Worm (Caenorhabditis elegans) whole organism, mixed stage, embryonic: ENCODE measurements around the gene F14D2.5.

Experiments used
- M03D4.4 ChIP-seq: sonication (generic microtip); optimal IDR thresholded peaks from 2 replicates; lab custom pipeline; 2017; ENCODE audit warnings: mild to moderate bottlenecking, missing genetic modification characterization, missing compliant biosample characterization
- blmp-1 ChIP-seq: fragments of 150-350 bp; optimal IDR thresholded peaks from 2 replicates; lab custom pipeline; 2014; ENCODE audit warnings: missing biosample characterization, missing genetic modification characterization
- ceh-39 ChIP-seq: fragments of 150-350 bp; optimal IDR thresholded peaks from 2 replicates; lab custom pipeline; 2014; ENCODE audit warnings: missing biosample characterization, missing genetic modification characterization
- ceh-43 ChIP-seq: fragments of 200-800 bp; sonication (Bioruptor generic); optimal IDR thresholded peaks from 2 replicates; lab custom pipeline; 2018; ENCODE audit warnings: mild to moderate bottlenecking, missing genetic modification characterization, moderate library complexity, missing compliant biosample characterization
- ces-1 ChIP-seq: fragments of 150-350 bp; optimal IDR thresholded peaks from 2 replicates; lab custom pipeline; 2014; ENCODE audit warnings: missing biosample characterization, missing genetic modification reagents, missing genetic modification characterization
- cnd-1 ChIP-seq: fragments of 200-800 bp; sonication (Bioruptor generic); optimal IDR thresholded peaks from 2 replicates; lab custom pipeline; 2018; ENCODE audit warnings: mild to moderate bottlenecking, missing genetic modification characterization, missing compliant biosample characterization
- drap-1 ChIP-seq: fragments of 200-800 bp; sonication (Bioruptor generic); optimal IDR thresholded peaks from 3 replicates; lab custom pipeline; 2018; ENCODE audit warnings: mild to moderate bottlenecking, missing genetic modification characterization, missing compliant biosample characterization
- elt-1 ChIP-seq: sonication (generic microtip); optimal IDR thresholded peaks from 2 replicates; lab custom pipeline; 2017; ENCODE audit warnings: missing genetic modification characterization, mild to moderate bottlenecking, missing compliant biosample characterization, antibody characterized with exemption, moderate library complexity, borderline replicate concordance; ENCODE audit not compliant: insufficient read depth
- elt-3 ChIP-seq: fragments of 150-350 bp; optimal IDR thresholded peaks from 2 replicates; lab custom pipeline; 2014; ENCODE audit warnings: missing biosample characterization, missing genetic modification characterization
- flh-1 ChIP-seq: fragments of 200-800 bp; sonication (Bioruptor generic); optimal IDR thresholded peaks from 2 replicates; lab custom pipeline; 2018; ENCODE audit warnings: mild to moderate bottlenecking, missing genetic modification characterization, moderate library complexity, missing compliant biosample characterization
- ham-2 ChIP-seq: fragments of 200-800 bp; sonication (Bioruptor generic); optimal IDR thresholded peaks from 2 replicates; lab custom pipeline; 2018; ENCODE audit warnings: mild to moderate bottlenecking, missing genetic modification characterization, missing compliant biosample characterization
- lin-32 ChIP-seq: fragments of 200-800 bp; sonication (Bioruptor generic); optimal IDR thresholded peaks from 2 replicates; lab custom pipeline; 2018; ENCODE audit warnings: mild to moderate bottlenecking, missing genetic modification characterization, missing compliant biosample characterization
- lsy-2 ChIP-seq: fragments of 150-350 bp; optimal IDR thresholded peaks from 2 replicates; lab custom pipeline; 2014; ENCODE audit warnings: missing biosample characterization, missing genetic modification characterization
- mab-5 ChIP-seq: fragments of 150-350 bp; optimal IDR thresholded peaks from 2 replicates; lab custom pipeline; 2014; ENCODE audit warnings: missing biosample characterization, missing genetic modification characterization
- mep-1 ChIP-seq: fragments of 150-350 bp; optimal IDR thresholded peaks from 2 replicates; lab custom pipeline; 2017; ENCODE audit warnings: missing biosample characterization, missing genetic modification reagents, missing genetic modification characterization, inconsistent platforms
- nhr-12 ChIP-seq: fragments of 150-350 bp; optimal IDR thresholded peaks from 2 replicates; lab custom pipeline; 2014; ENCODE audit warnings: missing biosample characterization, missing genetic modification characterization
- nhr-2 ChIP-seq: fragments of 150-350 bp; optimal IDR thresholded peaks from 2 replicates; lab custom pipeline; 2014; ENCODE audit warnings: missing biosample characterization, missing genetic modification characterization
- nhr-237 ChIP-seq: fragments of 150-350 bp; optimal IDR thresholded peaks from 2 replicates; lab custom pipeline; 2014; ENCODE audit warnings: missing biosample characterization, missing genetic modification characterization
- nhr-28 ChIP-seq: fragments of 150-350 bp; optimal IDR thresholded peaks from 2 replicates; lab custom pipeline; 2014; ENCODE audit warnings: missing biosample characterization, missing genetic modification characterization
- nhr-76 ChIP-seq: sonication (generic microtip); optimal IDR thresholded peaks from 2 replicates; lab custom pipeline; 2017; ENCODE audit warnings: missing biosample characterization, missing genetic modification characterization
- pha-4 ChIP-seq: fragments of 150-350 bp; optimal IDR thresholded peaks from 2 replicates; lab custom pipeline; 2018; ENCODE audit warnings: missing biosample characterization, missing genetic modification reagents, missing genetic modification characterization
- sem-2 ChIP-seq: fragments of 200-800 bp; sonication (Bioruptor generic); optimal IDR thresholded peaks from 2 replicates; lab custom pipeline; 2018; ENCODE audit warnings: mild to moderate bottlenecking, missing genetic modification characterization, missing compliant biosample characterization
- snpc-4 ChIP-seq: fragments of 150-350 bp; optimal IDR thresholded peaks from 2 replicates; lab custom pipeline; 2014; ENCODE audit warnings: missing biosample characterization, missing genetic modification characterization
- sptf-1 ChIP-seq: sonication (generic microtip); optimal IDR thresholded peaks from 2 replicates; lab custom pipeline; 2017; ENCODE audit warnings: mild to moderate bottlenecking, missing genetic modification characterization, moderate library complexity, missing compliant biosample characterization
- tbx-8 ChIP-seq: fragments of 200-800 bp; sonication (Bioruptor generic); optimal IDR thresholded peaks from 2 replicates; lab custom pipeline; 2018; ENCODE audit warnings: mild to moderate bottlenecking, missing genetic modification characterization, moderate library complexity, missing compliant biosample characterization
- unc-39 ChIP-seq: fragments of 150-350 bp; optimal IDR thresholded peaks from 2 replicates; lab custom pipeline; 2014; ENCODE audit warnings: missing biosample characterization, missing genetic modification characterization
- unc-62 ChIP-seq: fragments of 150-350 bp; optimal IDR thresholded peaks from 2 replicates; lab custom pipeline; 2014; ENCODE audit warnings: missing biosample characterization, missing genetic modification reagents, missing genetic modification characterization
- zip-8 ChIP-seq: fragments of 150-350 bp; optimal IDR thresholded peaks from 2 replicates; lab custom pipeline; 2014; ENCODE audit warnings: missing biosample characterization, missing genetic modification characterization

The F14D2.5 gene

DNA sequence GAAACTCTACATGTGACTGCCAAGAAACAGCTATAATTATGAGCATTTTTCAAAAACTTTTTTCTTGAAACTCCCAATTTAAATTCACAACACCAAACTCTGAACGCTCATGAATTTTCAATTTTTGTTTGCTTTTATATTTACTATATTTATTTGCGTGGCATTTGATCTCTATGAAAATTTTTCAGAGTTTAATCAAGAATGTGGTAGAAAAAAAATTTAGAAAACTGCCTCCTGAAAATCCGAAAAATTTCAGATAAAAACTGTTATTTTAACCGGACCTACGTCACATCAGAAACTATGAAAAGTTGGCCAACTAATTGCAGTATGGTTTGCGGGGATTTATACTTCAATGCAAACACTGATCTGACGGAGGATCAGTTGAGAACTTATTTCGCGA lies 8.3 kb upstream of the F14D2.5 start, which contains the start of gene irld-27:
irld-27 (plus strand) TSS at position 301 of the 400 bp plus-strand sequence.
- no peak for TF ChIP-seq lsy-2 (tag; lab: Kevin White, UChicago)
- no peak for TF ChIP-seq elt-3 (tag; lab: Kevin White, UChicago)
- no peak for TF ChIP-seq elt-1
- TF ChIP-seq ham-2 (GFP tag; lab: Kevin White, UChicago) = no peak
- no peak for TF ChIP-seq snpc-4 (tag; lab: Kevin White, UChicago)
- TF ChIP-seq nhr-76 (tag; lab: Kevin White, UChicago) = no peak
- no peak for TF ChIP-seq lin-32 (GFP tag; lab: Kevin White, UChicago)
- no peak for TF ChIP-seq ceh-43 (GFP tag; lab: Kevin White, UChicago)
- TF ChIP-seq drap-1 (GFP tag; lab: Kevin White, UChicago) = no peak

DNA sequence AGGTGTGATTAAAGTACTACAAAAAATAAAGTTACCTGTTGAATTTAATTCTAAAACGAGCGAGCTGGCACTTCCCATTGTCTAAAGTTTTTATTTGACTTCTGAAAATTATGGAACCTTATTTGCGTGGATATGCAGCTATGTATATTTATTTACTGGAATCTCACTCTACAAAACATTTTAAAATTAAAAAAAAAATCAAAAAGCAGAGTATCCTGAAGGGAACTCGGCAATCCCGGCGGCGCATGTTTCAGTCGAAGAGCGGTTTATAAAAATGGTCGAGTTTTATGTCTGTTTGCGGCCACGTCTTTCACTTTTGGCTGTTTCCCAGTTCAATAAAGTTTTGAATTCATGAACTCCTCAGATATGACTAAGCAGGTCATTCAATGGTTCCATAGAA lies 3.3 kb upstream of the F14D2.5 start, which contains the start of gene F14D2.19:
F14D2.19 (minus strand) TSS at position 101 of the 400 bp plus-strand sequence.
- TF ChIP-seq elt-1 (no peak), lsy-2 (tag; lab: Kevin White, UChicago) (no peak), ces-1 (no peak), nhr-76 (tag; lab: Kevin White, UChicago) (no peak), nhr-12 (no peak), zip-8 (tag; lab: Kevin White, UChicago) (no peak), cnd-1 (no peak), nhr-28 (tag; lab: Kevin White, UChicago) (no peak), ham-2 (GFP tag; lab: Kevin White, UChicago) (no peak), sem-2 (GFP tag; lab: Kevin White, UChicago) (no peak), tbx-8 (GFP tag; lab: Kevin White, UChicago) (no peak), mep-1 (tag; lab: Kevin White, UChicago) (no peak), nhr-237 (tag; lab: Kevin White, UChicago) (no peak), unc-39 (tag; lab: Kevin White, UChicago) (no peak), drap-1 (GFP tag; lab: Kevin White, UChicago) (no peak), flh-1 (no peak)
- TF ChIP-seq, all 35 proteins: peak for 0

ce11 chrII:3338556-3338955 lies 1.8 kb upstream of the F14D2.5 start, which contains the start of gene F14D2.7:
F14D2.7 (minus strand) TSS chrII:3338656.
- TF ChIP-seq lsy-2 (tag; lab: Kevin White, UChicago) (no peak), sem-2 (GFP tag; lab: Kevin White, UChicago) (no peak), ham-2 (GFP tag; lab: Kevin White, UChicago) (no peak), unc-39 (tag; lab: Kevin White, UChicago) (no peak), elt-1 (no peak), unc-62 (no peak), mab-5 (no peak)

ce11 chrII:3340818-3341217 lies 467 bp downstream of the F14D2.5 start:
- no peak for TF ChIP-seq blmp-1 (tag; lab: Kevin White, UChicago)
- TF ChIP-seq unc-62 = no peak
- TF ChIP-seq pha-4 (tag; lab: Kevin White, UChicago) = no peak
- no peak for TF ChIP-seq ham-2 (GFP tag; lab: Kevin White, UChicago)
- no peak for TF ChIP-seq sptf-1 (tag; lab: Kevin White, UChicago)
- no peak for TF ChIP-seq mab-5
- TF ChIP-seq snpc-4 (tag; lab: Kevin White, UChicago) = no peak
- no peak for TF ChIP-seq nhr-12
- no peak for TF ChIP-seq zip-8 (tag; lab: Kevin White, UChicago)
- no peak for TF ChIP-seq nhr-28 (tag; lab: Kevin White, UChicago)
- TF ChIP-seq elt-3 (tag; lab: Kevin White, UChicago) = no peak

DNA sequence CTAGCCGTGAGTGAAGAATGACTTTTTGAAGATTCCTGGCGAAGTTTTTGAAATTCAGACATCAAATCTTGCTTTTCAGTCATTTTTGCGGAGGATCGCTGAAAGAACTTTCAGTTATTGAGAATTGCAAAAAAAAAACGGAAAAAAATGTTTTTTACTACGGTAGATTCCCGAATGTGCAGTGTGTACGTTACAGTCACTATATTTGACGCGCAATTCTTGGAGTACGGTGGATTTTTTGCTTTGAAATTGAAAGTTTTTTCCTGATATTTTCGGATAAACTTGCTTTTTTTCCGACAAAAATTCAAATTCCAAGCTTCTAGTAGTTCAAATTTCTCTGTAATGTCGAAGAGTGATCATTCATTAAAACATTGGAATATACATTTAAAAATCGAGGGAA lies 1.6 kb downstream of the F14D2.5 start, which contains the start of gene F14D2.11:
F14D2.11 (minus strand) TSS at position 101 of the 400 bp plus-strand sequence.
- TF ChIP-seq M03D4.4 (tag; lab: Kevin White, UChicago) = no peak
- TF ChIP-seq unc-39 (tag; lab: Kevin White, UChicago) = no peak
- no peak for TF ChIP-seq unc-62
- no peak for TF ChIP-seq mep-1 (tag; lab: Kevin White, UChicago)
- no peak for TF ChIP-seq sptf-1 (tag; lab: Kevin White, UChicago)
- no peak for TF ChIP-seq nhr-12
- no peak for TF ChIP-seq ceh-39 (tag; lab: Kevin White, UChicago)
- TF ChIP-seq pha-4 (tag; lab: Kevin White, UChicago) = no peak
- no peak for TF ChIP-seq cnd-1
- TF ChIP-seq blmp-1 (tag; lab: Kevin White, UChicago) = no peak
- TF ChIP-seq drap-1 (GFP tag; lab: Kevin White, UChicago) = no peak
- no peak for TF ChIP-seq nhr-2 (tag; lab: Kevin White, UChicago)
- TF ChIP-seq elt-1 = no peak
- no peak for TF ChIP-seq ham-2 (GFP tag; lab: Kevin White, UChicago)
- no peak for TF ChIP-seq lin-32 (GFP tag; lab: Kevin White, UChicago)
- TF ChIP-seq, all 35 proteins: peak for 0
